Worm (Caenorhabditis elegans) whole organism, L4 larva: ENCODE measurements around the gene hex-2.

Experiments
- F37D6.2 ChIP-seq: sonication (generic microtip); optimal IDR thresholded peaks from 2 replicates; lab custom pipeline; 2016; ENCODE audit warnings: mild to moderate bottlenecking, missing genetic modification characterization, missing compliant biosample characterization
- T20F7.1 ChIP-seq: fragments of 200-800 bp; sonication (Bioruptor generic); optimal IDR thresholded peaks from 2 replicates; lab custom pipeline; 2018; ENCODE audit warnings: mild to moderate bottlenecking, missing genetic modification characterization, missing compliant biosample characterization
- Y105C5A.15 ChIP-seq: fragments of 200-800 bp; sonication (Bioruptor generic); IDR thresholded peaks from 2 replicates; pipeline ENCODE4 v1.3.6; 2022; ENCODE audit warnings: missing genetic modification characterization, missing compliant biosample characterization
- Y48G9A.11 ChIP-seq: fragments of 200-800 bp; sonication (Bioruptor generic); IDR thresholded peaks from 2 replicates; pipeline ENCODE4 v1.3.6; 2022; ENCODE audit warnings: missing genetic modification reagents, missing genetic modification characterization, missing compliant biosample characterization
- ZK337.2 ChIP-seq: fragments of 200-800 bp; sonication (Bioruptor generic); IDR thresholded peaks from 2 replicates; pipeline ENCODE4 v1.3.6; 2022; ENCODE audit warnings: missing genetic modification reagents, missing genetic modification characterization, missing compliant biosample characterization
- ceh-20 ChIP-seq: fragments of 200-800 bp; sonication (Bioruptor generic); IDR thresholded peaks from 2 replicates; pipeline ENCODE4 v1.3.6; 2022; ENCODE audit warnings: missing genetic modification reagents, missing genetic modification characterization, missing compliant biosample characterization
- ceh-62 ChIP-seq: sonication (generic microtip); optimal IDR thresholded peaks from 2 replicates; lab custom pipeline; 2017; ENCODE audit warnings: missing biosample characterization, missing genetic modification characterization
- ceh-82 ChIP-seq: sonication (generic microtip); optimal IDR thresholded peaks from 2 replicates; lab custom pipeline; 2017; ENCODE audit warnings: missing biosample characterization, missing genetic modification characterization
- ces-1 ChIP-seq: fragments of 150-350 bp; sonication (generic microtip); optimal IDR thresholded peaks from 4 replicates; lab custom pipeline; 2014; ENCODE audit warnings: missing biosample characterization, missing genetic modification reagents, missing genetic modification characterization
- daf-16 ChIP-seq, 3 experiments: sonication (generic microtip); optimal IDR thresholded peaks; 2 replicates each; lab custom pipeline; 2016 to 2017; ENCODE audit warnings: missing genetic modification characterization in 3 of 3, missing genetic modification reagents in 3 of 3, mild to moderate bottlenecking in 2 of 3, missing compliant biosample characterization in 2 of 3, missing biosample characterization in 1 of 3, moderate library complexity in 1 of 3
- dve-1 ChIP-seq: sonication (generic microtip); optimal IDR thresholded peaks from 2 replicates; lab custom pipeline; 2017; ENCODE audit warnings: antibody characterized with exemption, mild to moderate bottlenecking, missing genetic modification characterization, missing compliant biosample characterization; ENCODE audit not compliant: insufficient read depth
- hlh-11 ChIP-seq: fragments of 200-800 bp; sonication (Bioruptor generic); optimal IDR thresholded peaks from 2 replicates; lab custom pipeline; 2018; ENCODE audit warnings: mild to moderate bottlenecking, missing genetic modification characterization, missing compliant biosample characterization
- hlh-30 ChIP-seq: sonication (generic microtip); optimal IDR thresholded peaks from 2 replicates; lab custom pipeline; 2017; ENCODE audit warnings: antibody characterized with exemption, mild to moderate bottlenecking, missing genetic modification characterization, missing compliant biosample characterization; ENCODE audit not compliant: insufficient read depth
- hmg-1.1 ChIP-seq: fragments of 200-800 bp; sonication (Bioruptor generic); IDR thresholded peaks from 2 replicates; pipeline ENCODE4 v1.3.6; 2022; ENCODE audit warnings: missing genetic modification reagents, missing genetic modification characterization, missing compliant biosample characterization
- lin-1 ChIP-seq: fragments of 200-800 bp; sonication (Bioruptor generic); IDR thresholded peaks from 2 replicates; pipeline ENCODE4 v1.3.6; 2022; ENCODE audit warnings: missing genetic modification reagents, missing genetic modification characterization, missing compliant biosample characterization
- lin-29 ChIP-seq: fragments of 200-800 bp; sonication (Bioruptor generic); IDR thresholded peaks from 2 replicates; pipeline ENCODE4 v1.3.6; 2022; ENCODE audit warnings: missing genetic modification reagents, missing genetic modification characterization, missing compliant biosample characterization
- madf-9 ChIP-seq: fragments of 200-800 bp; sonication (Bioruptor generic); conservative IDR thresholded peaks from 2 replicates; pipeline ENCODE4 v1.3.6; 2022; ENCODE audit warnings: missing genetic modification reagents, missing genetic modification characterization, missing compliant biosample characterization
- mdl-1 ChIP-seq, 2 experiments: fragments of 150-350 bp in 1 of 2; sonication (generic microtip) in 1 of 2; optimal IDR thresholded peaks; 2 replicates each; lab custom pipeline; 2014 to 2017; ENCODE audit warnings: missing biosample characterization in 2 of 2, missing genetic modification characterization in 2 of 2
- mdt-29 ChIP-seq: fragments of 200-800 bp; sonication (Bioruptor generic); IDR thresholded peaks from 2 replicates; pipeline ENCODE4 v1.3.6; 2022; ENCODE audit warnings: missing genetic modification reagents, missing genetic modification characterization, missing compliant biosample characterization
- mes-2 ChIP-seq: sonication (generic microtip); optimal IDR thresholded peaks from 2 replicates; lab custom pipeline; 2016; ENCODE audit warnings: missing genotype, mild to moderate bottlenecking, missing genetic modification characterization, missing compliant biosample characterization; ENCODE audit not compliant: poor library complexity, severe bottlenecking
- mxl-2 ChIP-seq: fragments of 200-800 bp; sonication (Bioruptor generic); conservative IDR thresholded peaks from 2 replicates; pipeline ENCODE4 v1.3.6; 2022; ENCODE audit warnings: missing genetic modification reagents, missing genetic modification characterization, missing compliant biosample characterization
- mxl-3 ChIP-seq: fragments of 200-800 bp; sonication (Bioruptor generic); optimal IDR thresholded peaks from 2 replicates; lab custom pipeline; 2018; ENCODE audit warnings: mild to moderate bottlenecking, missing genetic modification characterization, missing compliant biosample characterization
- nhr-11 ChIP-seq: fragments of 150-350 bp; optimal IDR thresholded peaks from 2 replicates; lab custom pipeline; 2014; ENCODE audit warnings: missing biosample characterization, missing genetic modification characterization
- nhr-237 ChIP-seq: sonication (generic microtip); optimal IDR thresholded peaks from 2 replicates; lab custom pipeline; 2017; ENCODE audit warnings: missing biosample characterization, missing genetic modification characterization
- nhr-28 ChIP-seq: fragments of 150-350 bp; optimal IDR thresholded peaks from 2 replicates; lab custom pipeline; 2014; ENCODE audit warnings: missing biosample characterization, missing genetic modification characterization
- nhr-6 ChIP-seq: fragments of 150-350 bp; optimal IDR thresholded peaks from 2 replicates; lab custom pipeline; 2014; ENCODE audit warnings: missing biosample characterization, missing genetic modification characterization
- nhr-77 ChIP-seq: fragments of 150-350 bp; optimal IDR thresholded peaks from 2 replicates; lab custom pipeline; 2014; ENCODE audit warnings: missing biosample characterization, missing genetic modification characterization
- php-3 ChIP-seq: fragments of 200-800 bp; sonication (Bioruptor generic); IDR thresholded peaks from 2 replicates; pipeline ENCODE4 v1.3.6; 2022; ENCODE audit warnings: missing genetic modification reagents, missing genetic modification characterization, missing compliant biosample characterization
- pqm-1 ChIP-seq: sonication (generic microtip); optimal IDR thresholded peaks from 2 replicates; lab custom pipeline; 2017; ENCODE audit warnings: missing biosample characterization, missing genetic modification characterization
- saeg-2 ChIP-seq: fragments of 200-800 bp; sonication (Bioruptor generic); IDR thresholded peaks from 2 replicates; pipeline ENCODE4 v1.3.6; 2022; ENCODE audit warnings: missing genetic modification reagents, missing genetic modification characterization, missing compliant biosample characterization
- sdz-12 ChIP-seq: fragments of 200-800 bp; sonication (Bioruptor generic); optimal IDR thresholded peaks from 2 replicates; lab custom pipeline; 2018; ENCODE audit warnings: mild to moderate bottlenecking, missing genetic modification characterization, missing compliant biosample characterization
- tra-1 ChIP-seq: fragments of 200-800 bp; sonication (Bioruptor generic); IDR thresholded peaks from 2 replicates; pipeline ENCODE4 v1.3.6; 2022; ENCODE audit warnings: missing genetic modification reagents, missing genetic modification characterization, missing compliant biosample characterization
- unc-62 ChIP-seq, 3 experiments: fragments of 150-350 bp in 1 of 3; sonication (generic microtip); optimal IDR thresholded peaks in 2 of 3; peaks in 1 of 3; 1 replicate in 1 of 3; 2 replicates in 2 of 3; lab custom pipeline; 2014 to 2017; ENCODE audit warnings: missing biosample characterization in 3 of 3, missing genetic modification characterization in 3 of 3, missing genetic modification reagents in 3 of 3, missing genotype in 1 of 3
- zag-1 ChIP-seq: fragments of 150-350 bp; optimal IDR thresholded peaks from 2 replicates; lab custom pipeline; 2014; ENCODE audit warnings: missing biosample characterization, missing genetic modification characterization
- zip-11 ChIP-seq: fragments of 200-800 bp; sonication (Bioruptor generic); IDR thresholded peaks from 2 replicates; pipeline ENCODE4 v1.3.6; 2022; ENCODE audit warnings: missing genetic modification characterization, missing compliant biosample characterization

Gene hex-2

ce11 chrV:5691665-5692407 lies 37.6 kb downstream of the hex-2 start, which contains the start of gene F25B4.8:
TSS of gene F25B4.8 (minus strand) at chrV:5691715.
- no peak for TF ChIP-seq ceh-62
- TF ChIP-seq zag-1 (tag; lab: Kevin White, UChicago) = no peak
- TF ChIP-seq mxl-2 (GFP tag; lab: Robert Waterston, UW) = no peak
- peak; percentile 8 for TF ChIP-seq dve-1 (tag; lab: Kevin White, UChicago)
- peak; percentile 12 for TF ChIP-seq pqm-1 (tag; lab: Kevin White, UChicago)
- TF ChIP-seq Y105C5A.15 (GFP tag; lab: Robert Waterston, UW) = no peak
- no peak for TF ChIP-seq nhr-28
- TF ChIP-seq T20F7.1 (GFP tag; lab: Kevin White, UChicago) = no peak
- no peak for TF ChIP-seq F37D6.2 (tag; lab: Kevin White, UChicago)
- TF ChIP-seq tra-1 (GFP tag; lab: Robert Waterston, UW) = no peak
- no peak for TF ChIP-seq ceh-82
- no peak for TF ChIP-seq zip-11 (GFP tag; lab: Robert Waterston, UW)
- TF ChIP-seq daf-16 (GFP tag; optimal IDR thresholded peaks at IDR 0.05; lab: Kevin White, UChicago) = no peak
- TF ChIP-seq daf-16 (tag; optimal IDR thresholded peaks at IDR 0.05; lab: Kevin White, UChicago) = peak; percentile 34
- TF ChIP-seq nhr-6 (tag; lab: Kevin White, UChicago) = no peak
- no peak for TF ChIP-seq mdt-29 (GFP tag; lab: Robert Waterston, UW)
- TF ChIP-seq mdl-1 (tag; optimal IDR thresholded peaks at IDR 0.05; lab: Kevin White, UChicago) = no peak

- TF ChIP-seq hlh-11 (tag; lab: Kevin White, UChicago) = peak; percentile 36
- TF ChIP-seq unc-62 (GFP tag; optimal IDR thresholded peaks at IDR 0.05 in 1 of 2; lab: Kevin White, UChicago) = peak in 1 of 2 experiments; percentile 72
- no peak for TF ChIP-seq unc-62 (tag; optimal IDR thresholded peaks at IDR 0.05; lab: Kevin White, UChicago)
- no peak for TF ChIP-seq saeg-2 (GFP tag; lab: Robert Waterston, UW)
- TF ChIP-seq mdl-1 (tag; optimal IDR thresholded peaks at IDR 0.05; lab: Kevin White, UChicago) = peak in 1 of 2 experiments; percentile 4
- no peak for TF ChIP-seq nhr-77 (tag; lab: Kevin White, UChicago)
Observed at ce11 chrV:5693595-5693994, 39.3 kb downstream of the hex-2 start.

ce11 chrV:5695635-5696034 lies 41.4 kb downstream of the hex-2 start:
- TF ChIP-seq ceh-20 (GFP tag; lab: Robert Waterston, UW) (peak; percentile 30; the same call in 1 of the 2 replicates), lin-1 (GFP tag; lab: Robert Waterston, UW) (0 out of 2 replicates have a peak, but pooled peaks have one; percentile 33), mxl-3 (GFP tag; lab: Kevin White, UChicago) (peak; percentile 11), mes-2 (no peak), hmg-1.1 (GFP tag; lab: Robert Waterston, UW) (no peak), nhr-11 (tag; lab: Kevin White, UChicago) (no peak), hlh-30 (tag; lab: Kevin White, UChicago) (no peak), ces-1 (GFP tag; lab: Kevin White, UChicago) (no peak), lin-29 (no peak), ZK337.2 (GFP tag; lab: Robert Waterston, UW) (no peak), nhr-28 (peak; percentile 55), daf-16 (GFP tag; optimal IDR thresholded peaks at IDR 0.05; lab: Kevin White, UChicago) (no peak), daf-16 (tag; optimal IDR thresholded peaks at IDR 0.05; lab: Kevin White, UChicago) (peak; percentile 30), nhr-237 (no peak), unc-62 (GFP tag; optimal IDR thresholded peaks at IDR 0.05 in 1 of 2; lab: Kevin White, UChicago) (peak in 1 of 2 experiments; percentile 63), unc-62 (tag; optimal IDR thresholded peaks at IDR 0.05; lab: Kevin White, UChicago) (no peak), madf-9 (GFP tag; lab: Robert Waterston, UW) (no peak), sdz-12 (GFP tag; lab: Kevin White, UChicago) (no peak), Y48G9A.11 (GFP tag; lab: Robert Waterston, UW) (no peak), hlh-11 (tag; lab: Kevin White, UChicago) (peak; percentile 47), php-3 (GFP tag; lab: Robert Waterston, UW) (0 out of 2 replicates have a peak, but pooled peaks have one; percentile 55), saeg-2 (GFP tag; lab: Robert Waterston, UW) (no peak)
- TF ChIP-seq, all 104 proteins: peak for 8
